Worm (Caenorhabditis elegans) whole organism, L1 larva: Measurements from ENCODE around the gene srg-39.

Source experiments
- C04F5.9 ChIP-seq: sonication (generic microtip); optimal IDR thresholded peaks from 2 replicates; lab custom pipeline; 2016; ENCODE audit warnings: missing genetic modification characterization, missing compliant biosample characterization
- C16A3.4 ChIP-seq: fragments of 150-350 bp; optimal IDR thresholded peaks from 2 replicates; lab custom pipeline; 2014; ENCODE audit warnings: missing biosample characterization, missing genetic modification characterization
- C34B4.2 ChIP-seq: sonication (generic microtip); optimal IDR thresholded peaks from 2 replicates; lab custom pipeline; 2017; ENCODE audit warnings: mild to moderate bottlenecking, missing genetic modification characterization, missing compliant biosample characterization
- F16B12.6 ChIP-seq: fragments of 150-350 bp; optimal IDR thresholded peaks from 2 replicates; lab custom pipeline; 2014; ENCODE audit warnings: missing biosample characterization, missing genetic modification characterization
- aha-1 ChIP-seq: fragments of 150-350 bp; optimal IDR thresholded peaks from 2 replicates; lab custom pipeline; 2014; ENCODE audit warnings: missing biosample characterization, missing genetic modification characterization
- alr-1 ChIP-seq: fragments of 200-800 bp; sonication (Bioruptor generic); optimal IDR thresholded peaks from 2 replicates; lab custom pipeline; 2018; ENCODE audit warnings: borderline replicate concordance, mild to moderate bottlenecking, missing genetic modification characterization, missing compliant biosample characterization
- ama-1 ChIP-seq: fragments of 150-350 bp; optimal IDR thresholded peaks from 2 replicates; lab custom pipeline; 2014
- blmp-1 ChIP-seq: fragments of 150-350 bp; optimal IDR thresholded peaks from 2 replicates; lab custom pipeline; 2014; ENCODE audit warnings: missing biosample characterization, missing genetic modification characterization
- ceh-63 ChIP-seq: fragments of 200-800 bp; sonication (Bioruptor generic); optimal IDR thresholded peaks from 2 replicates; lab custom pipeline; 2018; ENCODE audit warnings: mild to moderate bottlenecking, missing genetic modification characterization, missing compliant biosample characterization
- ceh-82 ChIP-seq, 3 experiments: fragments of 150-350 bp in 1 of 3; sonication (generic microtip) in 2 of 3; optimal IDR thresholded peaks; 2 replicates each; lab custom pipeline; 2014 to 2017; ENCODE audit warnings: missing biosample characterization in 3 of 3, missing genetic modification characterization in 3 of 3
- ces-1 ChIP-seq: fragments of 150-350 bp; optimal IDR thresholded peaks from 2 replicates; lab custom pipeline; 2014; ENCODE audit warnings: missing biosample characterization, missing genetic modification reagents, missing genetic modification characterization
- dpl-1 ChIP-seq, 3 experiments: fragments of 150-350 bp in 2 of 3; sonication (generic microtip) in 1 of 3; optimal IDR thresholded peaks; 2 replicates each; lab custom pipeline; 2014 to 2017; ENCODE audit warnings: missing biosample characterization in 3 of 3, missing genetic modification characterization in 3 of 3, missing genetic modification reagents in 3 of 3
- dsc-1 ChIP-seq: sonication (generic microtip); optimal IDR thresholded peaks from 2 replicates; lab custom pipeline; 2016; ENCODE audit warnings: mild to moderate bottlenecking, missing genetic modification characterization, missing compliant biosample characterization
- efl-1 ChIP-seq, 4 experiments: fragments of 150-350 bp; optimal IDR thresholded peaks in 3 of 4; peaks in 1 of 4; 1 replicate in 1 of 4; 2 replicates in 3 of 4; lab custom pipeline; 2014; ENCODE audit warnings: missing biosample characterization in 2 of 4, missing genetic modification characterization in 2 of 4, missing genetic modification reagents in 2 of 4
- egl-27 ChIP-seq, 2 experiments: fragments of 150-350 bp in 1 of 2; sonication (generic microtip); optimal IDR thresholded peaks; 3 replicates each; lab custom pipeline; 2017 to 2018; ENCODE audit warnings: missing biosample characterization in 2 of 2, missing genetic modification characterization in 2 of 2, missing genetic modification reagents in 2 of 2
- elt-2 ChIP-seq: sonication (generic microtip); optimal IDR thresholded peaks from 2 replicates; lab custom pipeline; 2016; ENCODE audit warnings: missing genetic modification characterization, mild to moderate bottlenecking, inconsistent platforms, missing compliant biosample characterization, missing genetic modification reagents
- fkh-8 ChIP-seq: sonication (generic microtip); optimal IDR thresholded peaks from 2 replicates; lab custom pipeline; 2016; ENCODE audit warnings: mild to moderate bottlenecking, missing genetic modification characterization, missing compliant biosample characterization
- fos-1 ChIP-seq: fragments of 150-350 bp; optimal IDR thresholded peaks from 2 replicates; lab custom pipeline; 2014; ENCODE audit warnings: missing biosample characterization, missing genetic modification characterization
- grh-1 ChIP-seq: fragments of 200-800 bp; sonication (Bioruptor generic); IDR thresholded peaks from 2 replicates; pipeline ENCODE4 v1.3.6; 2022; ENCODE audit warnings: missing genetic modification reagents, missing genetic modification characterization, missing compliant biosample characterization
- lin-14 ChIP-seq: fragments of 200-800 bp; sonication (Bioruptor generic); optimal IDR thresholded peaks from 2 replicates; lab custom pipeline; 2018; ENCODE audit warnings: mild to moderate bottlenecking, missing genetic modification characterization, moderate library complexity, missing compliant biosample characterization
- lin-35 ChIP-seq, 2 experiments: fragments of 150-350 bp; optimal IDR thresholded peaks; 2 replicates each; lab custom pipeline; 2014; ENCODE audit warnings: missing biosample characterization in 2 of 2, missing genetic modification characterization in 2 of 2, missing genetic modification reagents in 2 of 2
- lin-39 ChIP-seq: fragments of 150-350 bp; optimal IDR thresholded peaks from 2 replicates; lab custom pipeline; 2014; ENCODE audit warnings: missing biosample characterization, missing genetic modification reagents, missing genetic modification characterization
- lsy-2 ChIP-seq, 2 experiments: fragments of 150-350 bp; optimal IDR thresholded peaks; 2 replicates each; lab custom pipeline; 2014; ENCODE audit warnings: missing biosample characterization in 2 of 2, missing genetic modification characterization in 2 of 2
- mab-9 ChIP-seq: fragments of 200-800 bp; sonication (Bioruptor generic); IDR thresholded peaks from 2 replicates; pipeline ENCODE4 v1.3.6; 2022; ENCODE audit warnings: missing genetic modification reagents, missing genetic modification characterization, missing compliant biosample characterization
- mef-2 ChIP-seq: fragments of 150-350 bp; optimal IDR thresholded peaks from 2 replicates; lab custom pipeline; 2014; ENCODE audit warnings: missing biosample characterization, missing genetic modification characterization
- mep-1 ChIP-seq: fragments of 150-350 bp; optimal IDR thresholded peaks from 2 replicates; lab custom pipeline; 2014; ENCODE audit warnings: missing biosample characterization, missing genetic modification characterization
- nhr-237 ChIP-seq: fragments of 150-350 bp; optimal IDR thresholded peaks from 2 replicates; lab custom pipeline; 2014; ENCODE audit warnings: missing biosample characterization, missing genetic modification characterization
- nhr-77 ChIP-seq: fragments of 150-350 bp; optimal IDR thresholded peaks from 2 replicates; lab custom pipeline; 2014; ENCODE audit warnings: missing biosample characterization, missing genetic modification characterization
- nhr-85 ChIP-seq: sonication (generic microtip); peaks from one replicate; lab custom pipeline; 2016; ENCODE audit warnings: missing genetic modification characterization, inconsistent platforms, missing compliant biosample characterization
- sptf-1 ChIP-seq: fragments of 150-350 bp; optimal IDR thresholded peaks from 2 replicates; lab custom pipeline; 2014; ENCODE audit warnings: missing biosample characterization, missing genetic modification characterization
- sup-37 ChIP-seq: fragments of 200-800 bp; sonication (Bioruptor generic); optimal IDR thresholded peaks from 2 replicates; lab custom pipeline; 2018; ENCODE audit warnings: mild to moderate bottlenecking, missing genetic modification characterization, missing compliant biosample characterization
- swsn-7 ChIP-seq: sonication (generic microtip); optimal IDR thresholded peaks from 2 replicates; lab custom pipeline; 2016; ENCODE audit warnings: missing genetic modification characterization, missing compliant biosample characterization
- tlp-1 ChIP-seq: fragments of 150-350 bp; optimal IDR thresholded peaks from 2 replicates; lab custom pipeline; 2014; ENCODE audit warnings: missing biosample characterization, missing genetic modification characterization
- unc-30 ChIP-seq: sonication (generic microtip); optimal IDR thresholded peaks from 2 replicates; lab custom pipeline; 2017; ENCODE audit warnings: missing biosample characterization, missing genetic modification characterization
- unc-62 ChIP-seq: fragments of 150-350 bp; optimal IDR thresholded peaks from 2 replicates; lab custom pipeline; 2014; ENCODE audit warnings: missing biosample characterization, missing genetic modification reagents, missing genetic modification characterization
- unc-86 ChIP-seq: sonication (generic microtip); optimal IDR thresholded peaks from 2 replicates; lab custom pipeline; 2016; ENCODE audit warnings: missing genetic modification characterization, missing compliant biosample characterization
- unc-98 ChIP-seq: fragments of 200-800 bp; sonication (Bioruptor generic); IDR thresholded peaks from 2 replicates; pipeline ENCODE4 v1.3.6; 2022; ENCODE audit warnings: missing genetic modification characterization, missing compliant biosample characterization
- xbp-1 ChIP-seq: sonication (generic microtip); optimal IDR thresholded peaks from 2 replicates; lab custom pipeline; 2016; ENCODE audit warnings: missing genetic modification characterization, missing compliant biosample characterization
- zag-1 ChIP-seq: fragments of 150-350 bp; optimal IDR thresholded peaks from 2 replicates; lab custom pipeline; 2014; ENCODE audit warnings: missing biosample characterization, missing genetic modification characterization
- zip-4 ChIP-seq: fragments of 200-800 bp; sonication (Bioruptor generic); optimal IDR thresholded peaks from 2 replicates; lab custom pipeline; 2018; ENCODE audit warnings: mild to moderate bottlenecking, missing genetic modification characterization, moderate library complexity, missing compliant biosample characterization
- ztf-11 ChIP-seq, 2 experiments: sonication (generic microtip); optimal IDR thresholded peaks; 2 replicates each; lab custom pipeline; 2016 to 2017; ENCODE audit warnings: missing genetic modification characterization in 2 of 2, missing biosample characterization in 1 of 2, missing compliant biosample characterization in 1 of 2
- ztf-4 ChIP-seq: fragments of 150-350 bp; optimal IDR thresholded peaks from 2 replicates; lab custom pipeline; 2014; ENCODE audit warnings: missing biosample characterization, missing genetic modification characterization

srg-39 gene

DNA sequence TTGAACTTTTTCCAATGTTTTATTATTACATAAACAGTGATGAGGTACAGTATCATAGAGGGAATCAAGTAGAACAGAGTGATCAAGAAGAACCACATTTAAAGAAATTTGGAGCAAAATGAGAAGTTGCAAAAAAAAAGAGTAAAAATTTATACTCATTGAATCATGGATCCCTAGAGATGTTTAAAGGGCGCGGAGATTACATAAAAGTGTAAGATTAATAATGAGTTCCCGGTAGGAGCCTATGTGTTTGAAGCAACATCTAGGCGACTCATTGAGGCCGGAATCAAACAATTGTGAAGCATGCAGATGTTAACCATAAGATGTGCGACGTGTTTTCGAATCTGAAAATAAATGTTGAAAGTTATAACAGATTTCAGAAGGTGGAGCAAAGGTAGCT, at the start of gene srg-39:
Gene srg-39, minus strand, starts transcription at position 101 of the 400 bp plus-strand sequence.
- TF ChIP-seq F16B12.6 (no peak), sptf-1 (tag; lab: Kevin White, UChicago) (no peak), C04F5.9 (tag; lab: Kevin White, UChicago) (no peak), C34B4.2 (tag; lab: Kevin White, UChicago) (no peak), alr-1 (no peak), ztf-11 (tag; optimal IDR thresholded peaks at IDR 0.05; lab: Kevin White, UChicago) (no peak), unc-62 (GFP tag; lab: Kevin White, UChicago) (no peak), ztf-4 (tag; lab: Kevin White, UChicago) (no peak)

DNA sequence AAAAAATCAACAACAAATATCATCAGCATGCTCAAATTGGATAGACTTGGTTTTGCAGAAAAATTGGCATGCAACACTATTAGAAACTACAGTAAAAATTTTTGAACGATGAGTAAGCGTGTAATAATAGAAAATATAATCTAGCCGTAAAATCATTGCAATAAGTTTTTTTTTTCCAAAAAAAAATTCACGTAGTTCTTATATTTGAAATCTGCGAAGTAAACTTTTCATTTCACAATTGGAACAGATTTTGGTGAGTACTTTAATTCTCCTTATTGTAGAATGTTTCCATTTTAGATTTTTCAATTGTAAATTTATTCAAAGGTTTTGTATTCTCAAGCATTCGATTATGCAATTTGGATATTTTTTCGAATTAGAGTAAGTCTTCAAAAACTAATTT, 48.1 kb upstream of the srg-39 start, which contains the start of gene K10D6.3:
Gene K10D6.3, plus strand, starts transcription at position 301 of the 400 bp plus-strand sequence.
- TF ChIP-seq ama-1 (lab: Kevin White, UChicago) (no peak), grh-1 (GFP tag; lab: Robert Waterston, UW) (no peak), egl-27 (tag; optimal IDR thresholded peaks at IDR 0.05; lab: Kevin White, UChicago) (no peak), dpl-1 (GFP tag; optimal IDR thresholded peaks at IDR 0.05; lab: Kevin White, UChicago) (no peak), mef-2 (tag; lab: Kevin White, UChicago) (no peak), unc-86 (tag; lab: Kevin White, UChicago) (no peak), nhr-237 (tag; lab: Kevin White, UChicago) (no peak), C34B4.2 (tag; lab: Kevin White, UChicago) (no peak), tlp-1 (tag; lab: Kevin White, UChicago) (no peak), mep-1 (tag; lab: Kevin White, UChicago) (no peak), nhr-77 (tag; lab: Kevin White, UChicago) (no peak), efl-1 (optimal IDR thresholded peaks at IDR 0.05; lab: Kevin White, UChicago) (no peak), efl-1 (GFP tag; optimal IDR thresholded peaks at IDR 0.05 in 1 of 2; lab: Kevin White, UChicago) (no peak), fos-1 (tag; lab: Kevin White, UChicago) (no peak), unc-30 (tag; lab: Kevin White, UChicago) (no peak)
- TF ChIP-seq, all 84 proteins: peak for 0

DNA sequence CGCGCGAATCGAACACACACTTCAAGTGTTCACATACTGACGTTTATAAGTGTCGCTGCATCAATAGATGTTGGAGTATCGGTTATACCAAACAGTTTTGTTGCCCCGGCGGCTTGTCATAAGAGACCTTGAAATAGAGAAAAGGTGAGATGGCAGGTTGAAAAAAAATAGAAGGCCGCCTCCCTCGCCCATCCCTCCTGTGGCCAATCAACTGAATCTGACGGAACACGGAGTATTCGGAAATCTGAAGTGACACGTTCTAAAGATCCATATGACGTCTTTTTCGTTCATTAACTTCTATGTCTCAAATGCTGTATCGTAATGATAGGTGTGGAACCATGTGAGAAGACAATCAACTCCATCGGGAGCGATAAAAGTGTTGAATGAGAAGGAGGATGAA, 47.3 kb upstream of the srg-39 start:
- TF ChIP-seq elt-2 (tag; lab: Kevin White, UChicago) (no peak), mep-1 (tag; lab: Kevin White, UChicago) (peak; percentile 35), ceh-82 (tag; optimal IDR thresholded peaks at IDR 0.05; lab: Kevin White, UChicago) (peak in 1 of 3 experiments; percentile 2), lin-14 (peak; percentile 57), efl-1 (optimal IDR thresholded peaks at IDR 0.05; lab: Kevin White, UChicago) (no peak), efl-1 (GFP tag; optimal IDR thresholded peaks at IDR 0.05 in 1 of 2; lab: Kevin White, UChicago) (peak in 1 of 2 experiments; percentile 84), sptf-1 (tag; lab: Kevin White, UChicago) (no peak), nhr-85 (peak; percentile 69)

DNA sequence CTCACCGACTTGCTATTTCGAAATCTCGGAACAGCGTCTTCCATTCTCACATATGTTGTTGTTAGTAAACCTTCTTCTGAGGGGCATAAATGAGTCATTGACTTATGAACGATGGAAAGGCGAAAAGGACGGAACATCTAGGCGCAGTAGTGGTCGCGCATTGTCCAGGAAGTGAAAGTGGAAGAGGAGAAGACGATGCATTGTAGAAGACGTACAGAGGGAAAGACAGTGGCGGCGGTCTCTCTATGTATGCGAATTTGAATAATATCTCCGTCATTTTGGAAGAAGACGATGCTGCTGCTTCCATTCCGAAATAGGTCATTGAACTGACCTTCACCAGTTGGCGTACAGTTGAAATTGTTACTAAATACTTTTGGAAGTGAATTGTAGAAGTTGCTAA, 45.9 kb upstream of the srg-39 start:
- peak in 1 of 3 experiments; percentile 8 for TF ChIP-seq ceh-82 (tag; optimal IDR thresholded peaks at IDR 0.05; lab: Kevin White, UChicago)
- no peak for TF ChIP-seq alr-1
- no peak for TF ChIP-seq C16A3.4
- TF ChIP-seq blmp-1 (tag; lab: Kevin White, UChicago), result peak; percentile 95
- peak; percentile 0 for TF ChIP-seq mep-1 (tag; lab: Kevin White, UChicago)

DNA sequence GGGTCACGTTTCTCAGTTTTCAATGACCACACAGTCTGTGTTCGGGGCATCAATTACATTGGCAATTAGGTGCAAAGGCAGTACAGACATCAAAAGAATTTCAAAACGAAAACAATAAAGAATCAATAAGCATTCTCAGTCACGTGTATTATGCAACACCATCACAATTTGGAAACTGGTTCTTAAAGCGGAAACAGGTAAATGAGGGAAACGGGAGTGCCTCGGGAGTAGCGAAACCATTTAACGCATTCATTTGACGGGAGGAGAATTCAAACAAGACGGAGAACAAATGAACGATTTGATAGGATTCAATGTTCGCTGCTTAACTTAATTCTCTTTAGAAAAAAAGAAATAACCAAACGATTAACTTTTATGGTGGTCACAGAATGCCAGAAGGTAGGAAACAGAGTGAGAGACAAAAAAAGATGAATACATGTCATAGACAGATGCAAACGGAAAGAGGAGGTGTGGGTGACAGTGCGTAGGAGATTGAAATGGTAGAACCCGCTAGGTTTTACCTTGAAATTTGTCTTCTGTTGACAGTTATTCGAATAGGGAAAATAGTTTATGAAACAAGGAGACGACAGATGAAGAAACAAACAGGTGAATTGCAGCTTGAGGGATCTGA, 44.5 kb upstream of the srg-39 start:
- TF ChIP-seq ama-1 (lab: Kevin White, UChicago) (no peak), nhr-77 (tag; lab: Kevin White, UChicago) (no peak), swsn-7 (tag; lab: Kevin White, UChicago) (no peak), mep-1 (tag; lab: Kevin White, UChicago) (peak; percentile 28), xbp-1 (peak; percentile 16), lin-39 (tag; lab: Kevin White, UChicago) (no peak), dpl-1 (GFP tag; optimal IDR thresholded peaks at IDR 0.05; lab: Kevin White, UChicago) (no peak), ceh-82 (tag; optimal IDR thresholded peaks at IDR 0.05; lab: Kevin White, UChicago) (peak in 1 of 3 experiments; percentile 17), zip-4 (no peak), fos-1 (tag; lab: Kevin White, UChicago) (no peak), aha-1 (no peak), lin-35 (GFP tag; optimal IDR thresholded peaks at IDR 0.05; lab: Kevin White, UChicago) (peak in 1 of 2 experiments; percentile 34), fkh-8 (no peak), dsc-1 (tag; lab: Kevin White, UChicago) (no peak), sup-37 (GFP tag; lab: Kevin White, UChicago) (no peak), mab-9 (GFP tag; lab: Robert Waterston, UW) (no peak), ceh-63 (GFP tag; lab: Kevin White, UChicago) (no peak), F16B12.6 (no peak), lsy-2 (tag; optimal IDR thresholded peaks at IDR 0.05; lab: Kevin White, UChicago) (peak in 1 of 2 experiments; percentile 21), nhr-237 (tag; lab: Kevin White, UChicago) (no peak), unc-98 (no peak), zag-1 (no peak), ces-1 (no peak), lin-14 (peak; percentile 77)
